Fruit fly (Drosophila melanogaster) whole organism, embryonic: Measurements from ENCODE around the gene Sf3b2.

ENCODE experiments used
- Asciz ChIP-seq: fragments of 200-800 bp; sonication (Bioruptor generic); optimal IDR thresholded peaks from 2 replicates; lab custom pipeline; 2017; ENCODE audit warnings: missing biosample characterization, mild to moderate bottlenecking, missing genetic modification characterization, missing genetic modification reagents
- Atf-2 ChIP-seq: fragments of 200-800 bp; sonication (Bioruptor generic); optimal IDR thresholded peaks from 2 replicates; lab custom pipeline; 2016; ENCODE audit warnings: missing biosample characterization, missing genetic modification characterization
- Atf6 ChIP-seq: fragments of 200-800 bp; sonication (Bioruptor generic); IDR thresholded peaks from 2 replicates; pipeline ENCODE4 v1.3.6; 2022; ENCODE audit warnings: missing biosample characterization, missing genetic modification characterization
- Bdp1 ChIP-seq: fragments of 200-800 bp; sonication (Bioruptor generic); optimal IDR thresholded peaks from 3 replicates; lab custom pipeline; 2016; ENCODE audit warnings: missing biosample characterization, missing genetic modification characterization
- CG1024 ChIP-seq: fragments of 200-800 bp; sonication (Bioruptor generic); IDR thresholded peaks from 2 replicates; pipeline ENCODE4 v1.3.6; 2022; ENCODE audit warnings: missing biosample characterization, missing genetic modification characterization
- CG10274 ChIP-seq: fragments of 200-800 bp; sonication (Bioruptor generic); optimal IDR thresholded peaks from 3 replicates; lab custom pipeline; 2017; ENCODE audit warnings: missing biosample characterization, mild to moderate bottlenecking, missing genetic modification characterization
- CG11560 ChIP-seq: fragments of 200-800 bp; sonication (Bioruptor generic); IDR thresholded peaks from 3 replicates; pipeline ENCODE4 v1.3.6; 2022; ENCODE audit warnings: missing biosample characterization, missing genetic modification characterization
- CG12155 ChIP-seq: fragments of 200-800 bp; sonication (Bioruptor generic); optimal IDR thresholded peaks from 3 replicates; lab custom pipeline; 2016; ENCODE audit warnings: missing biosample characterization, missing genetic modification characterization
- CG12659 ChIP-seq: fragments of 200-800 bp; sonication (Bioruptor generic); optimal IDR thresholded peaks from 3 replicates; lab custom pipeline; 2017; ENCODE audit warnings: mild to moderate bottlenecking, missing biosample characterization, missing genetic modification reagents, missing genetic modification characterization
- CG14441 ChIP-seq: fragments of 200-800 bp; sonication (Bioruptor generic); IDR thresholded peaks from 2 replicates; pipeline ENCODE4 v1.3.6; 2022; ENCODE audit warnings: missing biosample characterization, missing genetic modification characterization
- CG1529 ChIP-seq: fragments of 200-800 bp; sonication (Bioruptor generic); optimal IDR thresholded peaks from 3 replicates; lab custom pipeline; 2018; ENCODE audit warnings: missing biosample characterization, missing genetic modification characterization
- CG1647 ChIP-seq: fragments of 200-800 bp; sonication (Bioruptor generic); optimal IDR thresholded peaks from 3 replicates; lab custom pipeline; 2016; ENCODE audit warnings: missing biosample characterization, missing genetic modification characterization
- CG33213 ChIP-seq: fragments of 200-800 bp; sonication (Bioruptor generic); optimal IDR thresholded peaks from 3 replicates; lab custom pipeline; 2016; ENCODE audit warnings: missing biosample characterization, missing genetic modification characterization
- CG3407 ChIP-seq: fragments of 200-800 bp; sonication (Bioruptor generic); optimal IDR thresholded peaks from 2 replicates; lab custom pipeline; 2018; ENCODE audit warnings: missing biosample characterization, mild to moderate bottlenecking, missing genetic modification characterization
- CG43689 ChIP-seq: fragments of 200-800 bp; sonication (Bioruptor generic); IDR thresholded peaks from 2 replicates; pipeline ENCODE4 v1.3.6; 2022; ENCODE audit warnings: missing biosample characterization, missing genetic modification characterization
- CG4854 ChIP-seq: fragments of 200-800 bp; sonication (Bioruptor generic); optimal IDR thresholded peaks from 2 replicates; lab custom pipeline; 2016; ENCODE audit warnings: missing biosample characterization, missing genetic modification characterization, inconsistent platforms
- CG6654 ChIP-seq: fragments of 200-800 bp; sonication (Bioruptor generic); optimal IDR thresholded peaks from 2 replicates; lab custom pipeline; 2017; ENCODE audit warnings: missing biosample characterization, mild to moderate bottlenecking, missing genetic modification characterization
- CG6683 ChIP-seq: fragments of 200-800 bp; sonication (Bioruptor generic); optimal IDR thresholded peaks from 2 replicates; lab custom pipeline; 2017; ENCODE audit warnings: missing biosample characterization, mild to moderate bottlenecking, missing genetic modification characterization, missing genetic modification reagents
- CG7372 ChIP-seq: fragments of 200-800 bp; sonication (Bioruptor generic); IDR thresholded peaks from 2 replicates; pipeline ENCODE4 v1.3.6; 2022; ENCODE audit warnings: missing biosample characterization, missing genetic modification characterization
- CG8359 ChIP-seq: fragments of 200-800 bp; sonication (Bioruptor generic); optimal IDR thresholded peaks from 2 replicates; lab custom pipeline; 2017; ENCODE audit warnings: missing biosample characterization, mild to moderate bottlenecking, missing genetic modification characterization, borderline replicate concordance
- CG8388 ChIP-seq: fragments of 200-800 bp; sonication (Bioruptor generic); optimal IDR thresholded peaks from 2 replicates; lab custom pipeline; 2019; ENCODE audit warnings: missing biosample characterization, mild to moderate bottlenecking, missing genetic modification characterization, moderate library complexity
- CG8765 ChIP-seq: fragments of 200-800 bp; sonication (Bioruptor generic); IDR thresholded peaks from 2 replicates; pipeline ENCODE4 v1.3.6; 2022; ENCODE audit warnings: missing biosample characterization, missing genetic modification characterization
- CG9609 ChIP-seq: fragments of 200-800 bp; sonication (Bioruptor generic); optimal IDR thresholded peaks from 3 replicates; lab custom pipeline; 2016; ENCODE audit warnings: missing biosample characterization, missing genetic modification characterization
- CTCF ChIP-seq: fragments of 200-800 bp; sonication (Bioruptor generic); optimal IDR thresholded peaks from 2 replicates; lab custom pipeline; 2017; ENCODE audit warnings: missing biosample characterization, mild to moderate bottlenecking, missing genetic modification characterization, moderate library complexity
- CrebB ChIP-seq: fragments of 200-800 bp; sonication (Bioruptor generic); optimal IDR thresholded peaks from 3 replicates; lab custom pipeline; 2018; ENCODE audit warnings: missing biosample characterization, mild to moderate bottlenecking, missing genetic modification characterization
- Dbx ChIP-seq: fragments of 200-800 bp; sonication (Bioruptor generic); IDR thresholded peaks from 3 replicates; pipeline ENCODE4 v1.3.6; 2022; ENCODE audit warnings: missing biosample characterization, missing genetic modification characterization
- Hr3 ChIP-seq: fragments of 200-800 bp; sonication (Bioruptor generic); optimal IDR thresholded peaks from 3 replicates; lab custom pipeline; 2016; ENCODE audit warnings: missing biosample characterization, missing genetic modification characterization
- Hr51 ChIP-seq, 2 experiments: fragments of 200-800 bp; sonication (Bioruptor generic); optimal IDR thresholded peaks; 2 replicates in 1 of 2; 3 replicates in 1 of 2; lab custom pipeline; 2016 to 2018; ENCODE audit warnings: missing biosample characterization in 2 of 2, missing genetic modification characterization in 2 of 2, mild to moderate bottlenecking in 1 of 2, moderate library complexity in 1 of 2
- Nf-YA ChIP-seq: fragments of 200-800 bp; sonication (Bioruptor generic); IDR thresholded peaks from 2 replicates; pipeline ENCODE4 v1.3.6; 2022; ENCODE audit warnings: missing biosample characterization, missing genetic modification characterization
- Oli ChIP-seq: fragments of 200-800 bp; sonication (Bioruptor generic); optimal IDR thresholded peaks from 2 replicates; lab custom pipeline; 2018; ENCODE audit warnings: missing biosample characterization, mild to moderate bottlenecking, missing genetic modification characterization, moderate library complexity
- bbx ChIP-seq: fragments of 200-800 bp; sonication (Bioruptor generic); IDR thresholded peaks from 2 replicates; pipeline ENCODE4 v1.3.6; 2022; ENCODE audit warnings: missing biosample characterization, missing genetic modification characterization; ENCODE audit not compliant: partially characterized antibody
- bowl ChIP-seq: fragments of 200-800 bp; sonication (Bioruptor generic); IDR thresholded peaks from 2 replicates; pipeline ENCODE4 v1.3.6; 2022; ENCODE audit warnings: missing biosample characterization, missing genetic modification characterization
- btn ChIP-seq: fragments of 200-800 bp; sonication (Bioruptor generic); optimal IDR thresholded peaks from 2 replicates; lab custom pipeline; 2016; ENCODE audit warnings: missing biosample characterization, missing genetic modification characterization
- chn ChIP-seq: fragments of 200-800 bp; sonication (Bioruptor generic); optimal IDR thresholded peaks from 2 replicates; lab custom pipeline; 2016; ENCODE audit warnings: missing biosample characterization, missing genetic modification characterization
- crc ChIP-seq: fragments of 200-800 bp; sonication (Bioruptor generic); optimal IDR thresholded peaks from 2 replicates; lab custom pipeline; 2016; ENCODE audit warnings: missing biosample characterization, missing genetic modification characterization
- dimm ChIP-seq: fragments of 200-800 bp; sonication (Bioruptor generic); IDR thresholded peaks from 2 replicates; pipeline ENCODE4 v1.3.6; 2022; ENCODE audit warnings: missing biosample characterization, missing genetic modification characterization
- dm ChIP-seq: fragments of 200-800 bp; sonication (Bioruptor generic); optimal IDR thresholded peaks from 3 replicates; lab custom pipeline; 2016; ENCODE audit warnings: missing biosample characterization, missing genetic modification characterization
- dmrt99B ChIP-seq: fragments of 200-800 bp; sonication (Bioruptor generic); optimal IDR thresholded peaks from 2 replicates; lab custom pipeline; 2018; ENCODE audit warnings: missing biosample characterization, mild to moderate bottlenecking, missing genetic modification characterization, moderate library complexity
- fd102C ChIP-seq: fragments of 200-800 bp; sonication (Bioruptor generic); optimal IDR thresholded peaks from 2 replicates; lab custom pipeline; 2018; ENCODE audit warnings: missing biosample characterization, mild to moderate bottlenecking, missing genetic modification characterization, moderate library complexity
- gsb-n ChIP-seq: fragments of 200-800 bp; sonication (Bioruptor generic); optimal IDR thresholded peaks from 3 replicates; lab custom pipeline; 2018; ENCODE audit warnings: missing biosample characterization, mild to moderate bottlenecking, missing genetic modification characterization
- lola ChIP-seq, 3 experiments: fragments of >200 bp in 2 of 3; fragments of 200-800 bp in 1 of 3; sonication (Bioruptor generic) in 1 of 3; optimal IDR thresholded peaks; 2 replicates each; lab custom pipeline; 2017 to 2019; ENCODE audit warnings: missing biosample characterization in 3 of 3, missing genetic modification characterization in 3 of 3, mild to moderate bottlenecking in 1 of 3, moderate library complexity in 1 of 3
- luna ChIP-seq: fragments of 200-800 bp; sonication (Bioruptor generic); optimal IDR thresholded peaks from 2 replicates; lab custom pipeline; 2016; ENCODE audit warnings: missing biosample characterization, missing genetic modification characterization
- pros ChIP-seq: fragments of 200-800 bp; sonication (Bioruptor generic); optimal IDR thresholded peaks from 3 replicates; lab custom pipeline; 2019; ENCODE audit warnings: missing biosample characterization, mild to moderate bottlenecking, missing genetic modification characterization, moderate library complexity
- rib ChIP-seq: fragments of 200-800 bp; sonication (Bioruptor generic); IDR thresholded peaks from 2 replicates; pipeline ENCODE4 v1.3.6; 2022; ENCODE audit warnings: missing biosample characterization, missing genetic modification characterization
- sd ChIP-seq: fragments of 200-800 bp; sonication (Bioruptor generic); optimal IDR thresholded peaks from 3 replicates; lab custom pipeline; 2018; ENCODE audit warnings: missing biosample characterization, mild to moderate bottlenecking, missing genetic modification characterization, moderate library complexity
- sens ChIP-seq: fragments of 200-800 bp; sonication (Bioruptor generic); peaks from one replicate; lab custom pipeline; 2016; ENCODE audit warnings: missing biosample characterization, missing genetic modification characterization
- sens-2 ChIP-seq: fragments of 200-800 bp; sonication (Bioruptor generic); IDR thresholded peaks from 2 replicates; pipeline ENCODE4 v1.3.6; 2022; ENCODE audit warnings: missing biosample characterization, missing genetic modification characterization
- seq ChIP-seq: fragments of 200-800 bp; sonication (Bioruptor generic); IDR thresholded peaks from 2 replicates; pipeline ENCODE4 v1.3.6; 2022; ENCODE audit warnings: missing biosample characterization, missing genetic modification characterization
- tgo ChIP-seq: fragments of 200-800 bp; sonication (Bioruptor generic); IDR thresholded peaks from 3 replicates; pipeline ENCODE4 v1.3.6; 2022; ENCODE audit warnings: missing biosample characterization, missing genetic modification characterization
- trem ChIP-seq: fragments of 200-800 bp; optimal IDR thresholded peaks from 3 replicates; lab custom pipeline; 2019; ENCODE audit warnings: missing biosample characterization, mild to moderate bottlenecking, missing genetic modification characterization, moderate library complexity
- twi ChIP-seq: fragments of 200-800 bp; optimal IDR thresholded peaks from 2 replicates; lab custom pipeline; 2019; ENCODE audit warnings: missing biosample characterization, mild to moderate bottlenecking, missing genetic modification characterization, moderate library complexity
- unpg ChIP-seq: fragments of 200-800 bp; sonication (Bioruptor generic); optimal IDR thresholded peaks from 3 replicates; lab custom pipeline; 2018; ENCODE audit warnings: missing biosample characterization, mild to moderate bottlenecking, missing genetic modification characterization, moderate library complexity
- vnd ChIP-seq: fragments of 200-800 bp; sonication (Bioruptor generic); IDR thresholded peaks from 3 replicates; pipeline ENCODE4 v1.3.6; 2022; ENCODE audit warnings: missing biosample characterization, missing genetic modification characterization; ENCODE audit not compliant: partially characterized antibody

Sf3b2 gene

dm6 chr2L:3012780-3013179 is 16.2 kb downstream of the Sf3b2 start (continued):
- TF ChIP-seq CG6654 (GFP tag; lab: Kevin White, UChicago) = no peak
- no peak for TF ChIP-seq twi (tag; lab: Kevin White, UChicago)
- TF ChIP-seq CrebB (tag; lab: Kevin White, UChicago) = no peak
- no peak for TF ChIP-seq bbx (GFP tag; lab: Robert Waterston, UW)
- TF ChIP-seq chn (GFP tag; lab: Kevin White, UChicago) = no peak
- no peak for TF ChIP-seq CG11560 (tag; lab: Robert Waterston, UW)
- TF ChIP-seq CG1529 = peak; percentile 6
- TF ChIP-seq CG3407 (GFP tag; lab: Kevin White, UChicago) = no peak
- no peak for TF ChIP-seq bowl (GFP tag; lab: Robert Waterston, UW)
- TF ChIP-seq CG8765 (GFP tag; lab: Robert Waterston, UW) = no peak
- TF ChIP-seq Nf-YA (GFP tag; lab: Robert Waterston, UW) = no peak
- no peak for TF ChIP-seq seq
- no peak for TF ChIP-seq CG1024 (GFP tag; lab: Robert Waterston, UW)
- no peak for TF ChIP-seq tgo (GFP tag; lab: Robert Waterston, UW)
- no peak for TF ChIP-seq unpg
- no peak for TF ChIP-seq crc (GFP tag; lab: Kevin White, UChicago)
- TF ChIP-seq sens (GFP tag; lab: Kevin White, UChicago) = peak; percentile 78
- TF ChIP-seq vnd = no peak
- peak; percentile 29 for TF ChIP-seq CG8388
- TF ChIP-seq Atf-2 = no peak
- TF ChIP-seq Dbx (GFP tag; lab: Robert Waterston, UW) = no peak
- TF ChIP-seq Atf6 (GFP tag; lab: Robert Waterston, UW) = no peak
- TF ChIP-seq CG43689 (GFP tag; lab: Robert Waterston, UW) = no peak
- TF ChIP-seq dmrt99B (tag; lab: Kevin White, UChicago) = no peak
- no peak for TF ChIP-seq CG6683 (GFP tag; lab: Kevin White, UChicago)
- TF ChIP-seq rib (GFP tag; lab: Robert Waterston, UW) = no peak
- TF ChIP-seq CG4854 (GFP tag; lab: Kevin White, UChicago) = no peak
- peak; percentile 7 for TF ChIP-seq CG1647 (GFP tag; lab: Kevin White, UChicago)
- no peak for TF ChIP-seq Hr51 (GFP tag; optimal IDR thresholded peaks at IDR 0.05; lab: Kevin White, UChicago)
- TF ChIP-seq trem (tag; lab: Kevin White, UChicago) = no peak
- TF ChIP-seq btn (GFP tag; lab: Kevin White, UChicago) = no peak
- TF ChIP-seq sens-2 (GFP tag; lab: Robert Waterston, UW) = no peak
- peak; percentile 43 for TF ChIP-seq Oli
- TF ChIP-seq dimm = no peak
- no peak for TF ChIP-seq luna (GFP tag; lab: Kevin White, UChicago)
- TF ChIP-seq dm (GFP tag; lab: Kevin White, UChicago) = no peak
- peak in 1 of 3 experiments; percentile 42 for TF ChIP-seq lola (GFP tag; optimal IDR thresholded peaks at IDR 0.05; lab: Kevin White, UChicago)
- no peak for TF ChIP-seq CG9609
- TF ChIP-seq CG7372 = no peak
- TF ChIP-seq CG12155 (GFP tag; lab: Kevin White, UChicago) = no peak
- TF ChIP-seq Bdp1 = no peak
- no peak for TF ChIP-seq CG8359 (GFP tag; lab: Kevin White, UChicago)
- no peak for TF ChIP-seq CG10274 (GFP tag; lab: Kevin White, UChicago)
- peak; percentile 12 for TF ChIP-seq Hr3 (GFP tag; lab: Kevin White, UChicago)
- no peak for TF ChIP-seq CTCF (GFP tag; lab: Kevin White, UChicago)
- no peak for TF ChIP-seq CG33213 (GFP tag; lab: Kevin White, UChicago)
- TF ChIP-seq sd = no peak
- no peak for TF ChIP-seq gsb-n (tag; lab: Kevin White, UChicago)
- TF ChIP-seq CG14441 (GFP tag; lab: Robert Waterston, UW) = peak; percentile 23; the same call in 1 of the 2 replicates
- TF ChIP-seq CG12659 (GFP tag; lab: Kevin White, UChicago) = no peak
- no peak for TF ChIP-seq pros
- no peak for TF ChIP-seq fd102C (GFP tag; lab: Kevin White, UChicago)
- TF ChIP-seq Asciz = no peak
